Comparison of ENCODE assay signal across 4 fruit fly cellular contexts in the genomic region with DNA sequence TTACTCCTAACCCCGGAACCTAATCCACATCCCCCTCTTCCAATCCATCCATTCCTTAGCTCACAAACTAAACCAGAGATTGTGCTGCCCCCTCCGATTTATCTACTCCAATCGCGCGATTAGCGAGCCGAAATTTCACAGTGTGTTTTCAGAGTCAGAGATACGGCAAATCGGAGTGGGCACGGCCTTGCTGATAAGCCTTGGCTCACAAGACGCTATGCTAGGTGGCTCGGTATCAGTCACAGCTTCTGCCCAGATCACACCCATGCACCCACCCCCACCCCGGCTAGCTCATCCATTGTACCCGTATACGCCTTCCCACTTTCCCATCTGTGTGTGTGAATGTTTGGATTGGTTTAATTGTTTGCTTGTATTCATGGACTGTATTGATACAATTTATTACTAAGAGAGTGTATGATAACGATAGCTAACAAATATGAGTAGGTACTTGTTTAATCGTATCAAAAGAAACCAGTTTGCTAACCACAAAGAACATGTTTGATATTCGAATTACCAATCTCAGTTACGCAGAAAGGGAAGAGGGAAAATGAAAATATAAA.
TF ChIP-seq lines count a peak whose summit lies in the region.

No protein-coding gene starts in this region.

- TF ChIP-seq CTCF in whole organism, embryonic (GFP tag; optimal IDR thresholded peaks at IDR 0.05; lab: Kevin White, UChicago), result no peak

TF ChIP-seq in whole organism, adult, 20 proteins besides CTCF, POLR2A, EP300 and RAD21:
- no peak for TF ChIP-seq toe (GFP tag; optimal IDR thresholded peaks at IDR 0.05; lab: Kevin White, UChicago)
- peak; percentile 19 for TF ChIP-seq cic (GFP tag; optimal IDR thresholded peaks at IDR 0.05; lab: Kevin White, UChicago)

TF ChIP-seq in whole organism, embryonic, 481 proteins besides CTCF, POLR2A, EP300 and RAD21 (continues in another document):
- no peak for TF ChIP-seq CG17359 (tag; optimal IDR thresholded peaks at IDR 0.05; lab: Kevin White, UChicago)
- TF ChIP-seq CG4360 (GFP tag; IDR thresholded peaks at IDR 0.05; lab: Robert Waterston, UW), result no peak
- no peak for TF ChIP-seq sisA (GFP tag; IDR thresholded peaks at IDR 0.05; lab: Robert Waterston, UW)
- TF ChIP-seq CG11398 (GFP tag; optimal IDR thresholded peaks at IDR 0.05; lab: Kevin White, UChicago), result no peak
- no peak for TF ChIP-seq CG9727 (GFP tag; optimal IDR thresholded peaks at IDR 0.05; lab: Kevin White, UChicago)
- no peak for TF ChIP-seq dmrt11E (tag; optimal IDR thresholded peaks at IDR 0.05; lab: Kevin White, UChicago)
- TF ChIP-seq CG11085 (GFP tag; IDR thresholded peaks at IDR 0.05; lab: Robert Waterston, UW), result no peak
- no peak for TF ChIP-seq CG14441 (GFP tag; IDR thresholded peaks at IDR 0.05; lab: Robert Waterston, UW)
- no peak for TF ChIP-seq CG9932 (GFP tag; IDR thresholded peaks at IDR 0.05; lab: Robert Waterston, UW)
- TF ChIP-seq MBD-R2 (GFP tag; IDR thresholded peaks at IDR 0.05; lab: Robert Waterston, UW), result no peak
- TF ChIP-seq CG12391 (tag; optimal IDR thresholded peaks at IDR 0.05; lab: Kevin White, UChicago), result no peak
- peak; percentile 4 for TF ChIP-seq CG10543 (GFP tag; optimal IDR thresholded peaks at IDR 0.05; lab: Kevin White, UChicago)
- TF ChIP-seq ftz-f1 (GFP tag; optimal IDR thresholded peaks at IDR 0.05; lab: Kevin White, UChicago), result peak; percentile 37
- peak; percentile 1 for TF ChIP-seq CG3995 (GFP tag; optimal IDR thresholded peaks at IDR 0.05; lab: Kevin White, UChicago)
- TF ChIP-seq CG6254 (GFP tag; optimal IDR thresholded peaks at IDR 0.05; lab: Kevin White, UChicago), result no peak
- TF ChIP-seq CG17912 (GFP tag; optimal IDR thresholded peaks at IDR 0.05; lab: Kevin White, UChicago), result no peak
- no peak for TF ChIP-seq CG4730 (GFP tag; IDR thresholded peaks at IDR 0.05; lab: Robert Waterston, UW)
- TF ChIP-seq wdn (GFP tag; IDR thresholded peaks at IDR 0.05; lab: Robert Waterston, UW), result no peak
- TF ChIP-seq CG3838 (GFP tag; optimal IDR thresholded peaks at IDR 0.05; lab: Kevin White, UChicago), result no peak
- no peak for TF ChIP-seq grau (tag; optimal IDR thresholded peaks at IDR 0.05; lab: Kevin White, UChicago)
- TF ChIP-seq lab (GFP tag; optimal IDR thresholded peaks at IDR 0.05; lab: Kevin White, UChicago), result no peak
- peak; percentile 78 for TF ChIP-seq sug (tag; optimal IDR thresholded peaks at IDR 0.05; lab: Kevin White, UChicago)
- no peak for TF ChIP-seq chinmo (GFP tag; IDR thresholded peaks at IDR 0.05; lab: Robert Waterston, UW; ENCODE audit: partially characterized antibody)
- TF ChIP-seq sens (GFP tag; lab: Kevin White, UChicago), result peak; percentile 16
- TF ChIP-seq CG17802 (tag; optimal IDR thresholded peaks at IDR 0.05; lab: Kevin White, UChicago), result no peak
- TF ChIP-seq HLH54F (GFP tag; optimal IDR thresholded peaks at IDR 0.05; lab: Kevin White, UChicago), result no peak
- no peak for TF ChIP-seq Dll (GFP tag; IDR thresholded peaks at IDR 0.05; lab: Robert Waterston, UW; ENCODE audit: partially characterized antibody)
- no peak for TF ChIP-seq hbn (GFP tag; IDR thresholded peaks at IDR 0.05; lab: Robert Waterston, UW; ENCODE audit: partially characterized antibody)

TF ChIP-seq in whole organism, prepupa, 60 proteins besides CTCF, POLR2A, EP300 and RAD21:
- TF ChIP-seq CG6808 (GFP tag; optimal IDR thresholded peaks at IDR 0.05; lab: Kevin White, UChicago), result no peak
- no peak for TF ChIP-seq Sox14 (GFP tag; optimal IDR thresholded peaks at IDR 0.05; lab: Kevin White, UChicago)
- peak; percentile 56 for TF ChIP-seq fkh (GFP tag; optimal IDR thresholded peaks at IDR 0.05; lab: Kevin White, UChicago)

TF ChIP-seq in whole organism, wandering third instar larva, 38 proteins besides CTCF, POLR2A, EP300 and RAD21:
- TF ChIP-seq Rel (GFP tag; optimal IDR thresholded peaks at IDR 0.05; lab: Kevin White, UChicago), result no peak
- peak; percentile 48 for TF ChIP-seq Rel (tag; optimal IDR thresholded peaks at IDR 0.05; lab: Kevin White, UChicago)
- no peak for TF ChIP-seq CG32264 (GFP tag; optimal IDR thresholded peaks at IDR 0.05; lab: Kevin White, UChicago)
